Worm (Caenorhabditis elegans) whole organism, L2 larva: ENCODE results near the gene unc-33.
A peak's percentile ranks its signal among the peaks of the same experiment; 100 is the strongest.

Experiments
- C34F6.9 ChIP-seq: fragments of 150-350 bp; optimal IDR thresholded peaks from 2 replicates; lab custom pipeline; 2014; ENCODE audit warnings: missing biosample characterization, missing genetic modification characterization
- F13H6.1 ChIP-seq: sonication (generic microtip); optimal IDR thresholded peaks from 2 replicates; lab custom pipeline; 2016; ENCODE audit warnings: missing genetic modification characterization, missing compliant biosample characterization
- R02D3.7 ChIP-seq: fragments of 150-350 bp; optimal IDR thresholded peaks from 2 replicates; lab custom pipeline; 2014; ENCODE audit warnings: missing biosample characterization, missing genetic modification characterization
- Y55F3AM.14 ChIP-seq: fragments of 200-800 bp; sonication (Bioruptor generic); optimal IDR thresholded peaks from 2 replicates; lab custom pipeline; 2018; ENCODE audit warnings: mild to moderate bottlenecking, missing genetic modification characterization, missing compliant biosample characterization
- ZK546.5 ChIP-seq: sonication (generic microtip); optimal IDR thresholded peaks from 2 replicates; lab custom pipeline; 2017; ENCODE audit warnings: missing biosample characterization, missing genetic modification characterization
- alr-1 ChIP-seq: fragments of 150-350 bp; optimal IDR thresholded peaks from 2 replicates; lab custom pipeline; 2014; ENCODE audit warnings: missing biosample characterization, missing genetic modification characterization
- aly-2 ChIP-seq: fragments of 150-350 bp; optimal IDR thresholded peaks from 2 replicates; lab custom pipeline; 2014; ENCODE audit warnings: missing biosample characterization, missing genetic modification characterization
- ama-1 ChIP-seq: fragments of 150-350 bp; optimal IDR thresholded peaks from 2 replicates; lab custom pipeline; 2018; ENCODE audit warnings: inconsistent platforms
- blmp-1 ChIP-seq: sonication (generic microtip); optimal IDR thresholded peaks from 2 replicates; lab custom pipeline; 2017; ENCODE audit warnings: missing genetic modification characterization, mild to moderate bottlenecking, missing compliant biosample characterization, antibody characterized with exemption, moderate library complexity; ENCODE audit not compliant: insufficient read depth
- ceh-82 ChIP-seq: fragments of 150-350 bp; optimal IDR thresholded peaks from 2 replicates; lab custom pipeline; 2014; ENCODE audit warnings: missing biosample characterization, missing genetic modification characterization
- dmd-4 ChIP-seq: sonication (generic microtip); optimal IDR thresholded peaks from 2 replicates; lab custom pipeline; 2017; ENCODE audit warnings: missing biosample characterization, missing genetic modification characterization
- elt-1 ChIP-seq: fragments of 150-350 bp; optimal IDR thresholded peaks from 2 replicates; lab custom pipeline; 2014; ENCODE audit warnings: missing biosample characterization, missing genetic modification characterization
- elt-3 ChIP-seq: sonication (generic microtip); optimal IDR thresholded peaks from 2 replicates; lab custom pipeline; 2017; ENCODE audit warnings: missing biosample characterization, missing genetic modification characterization
- gmeb-1 ChIP-seq: fragments of 150-350 bp; optimal IDR thresholded peaks from 2 replicates; lab custom pipeline; 2014; ENCODE audit warnings: missing biosample characterization, missing genetic modification characterization
- lin-11 ChIP-seq: fragments of 150-350 bp; sonication (generic microtip); optimal IDR thresholded peaks from 2 replicates; lab custom pipeline; 2014; ENCODE audit warnings: missing biosample characterization, missing genetic modification characterization, inconsistent platforms, mixed read lengths
- lin-13 ChIP-seq: fragments of 150-350 bp; optimal IDR thresholded peaks from 2 replicates; lab custom pipeline; 2014; ENCODE audit warnings: missing biosample characterization, missing genetic modification reagents, missing genetic modification characterization
- lsy-2 ChIP-seq, 2 experiments: fragments of 150-350 bp in 1 of 2; sonication (generic microtip) in 1 of 2; optimal IDR thresholded peaks; 2 replicates each; lab custom pipeline; 2014 to 2017; ENCODE audit warnings: missing biosample characterization in 2 of 2, missing genetic modification characterization in 2 of 2
- mab-5 ChIP-seq: fragments of 150-350 bp; optimal IDR thresholded peaks from 2 replicates; lab custom pipeline; 2014; ENCODE audit warnings: missing biosample characterization, missing genetic modification characterization
- mbf-1 ChIP-seq: sonication (generic microtip); optimal IDR thresholded peaks from 2 replicates; lab custom pipeline; 2017; ENCODE audit warnings: missing biosample characterization, missing genetic modification characterization
- mdl-1 ChIP-seq, 2 experiments: fragments of 150-350 bp in 1 of 2; sonication (generic microtip) in 1 of 2; optimal IDR thresholded peaks; 2 replicates each; lab custom pipeline; 2017; ENCODE audit warnings: missing biosample characterization in 2 of 2, missing genetic modification characterization in 2 of 2
- nhr-11 ChIP-seq: fragments of 150-350 bp; optimal IDR thresholded peaks from 2 replicates; lab custom pipeline; 2014; ENCODE audit warnings: missing biosample characterization, missing genetic modification characterization
- nhr-12 ChIP-seq: fragments of 150-350 bp; optimal IDR thresholded peaks from 2 replicates; lab custom pipeline; 2014; ENCODE audit warnings: missing biosample characterization, missing genetic modification characterization
- nhr-129 ChIP-seq: fragments of 150-350 bp; optimal IDR thresholded peaks from 2 replicates; lab custom pipeline; 2014; ENCODE audit warnings: missing biosample characterization, missing genetic modification characterization
- nhr-23 ChIP-seq: fragments of 150-350 bp; optimal IDR thresholded peaks from 2 replicates; lab custom pipeline; 2014; ENCODE audit warnings: missing biosample characterization, missing genetic modification reagents, missing genetic modification characterization
- nhr-6 ChIP-seq: fragments of 150-350 bp; optimal IDR thresholded peaks from 2 replicates; lab custom pipeline; 2014; ENCODE audit warnings: missing biosample characterization, missing genetic modification characterization
- nhr-77 ChIP-seq: fragments of 150-350 bp; optimal IDR thresholded peaks from 2 replicates; lab custom pipeline; 2014; ENCODE audit warnings: missing biosample characterization, missing genetic modification characterization
- sem-4 ChIP-seq: fragments of 150-350 bp; optimal IDR thresholded peaks from 2 replicates; lab custom pipeline; 2014; ENCODE audit warnings: missing biosample characterization, missing genetic modification reagents, missing genetic modification characterization
- skn-1 ChIP-seq: sonication (generic microtip); optimal IDR thresholded peaks from 2 replicates; lab custom pipeline; 2017; ENCODE audit warnings: missing biosample characterization, missing genetic modification characterization
- sma-9 ChIP-seq, 2 experiments: fragments of 150-350 bp in 1 of 2; sonication (generic microtip) in 1 of 2; optimal IDR thresholded peaks; 2 replicates each; lab custom pipeline; 2014 to 2016; ENCODE audit warnings: missing genetic modification characterization in 2 of 2, mild to moderate bottlenecking in 1 of 2, missing biosample characterization in 1 of 2, missing compliant biosample characterization in 1 of 2, missing genetic modification reagents in 1 of 2, moderate library complexity in 1 of 2
- snpc-4 ChIP-seq: fragments of 150-350 bp; optimal IDR thresholded peaks from 2 replicates; lab custom pipeline; 2014; ENCODE audit warnings: missing biosample characterization, missing genetic modification characterization
- unc-39 ChIP-seq: fragments of 150-350 bp; optimal IDR thresholded peaks from 2 replicates; lab custom pipeline; 2014; ENCODE audit warnings: missing biosample characterization, missing genetic modification characterization
- unc-55 ChIP-seq: fragments of 150-350 bp; sonication (generic microtip); optimal IDR thresholded peaks from 3 replicates; lab custom pipeline; 2014; ENCODE audit warnings: missing biosample characterization, missing genetic modification reagents, missing genetic modification characterization
- ztf-11 ChIP-seq: sonication (generic microtip); optimal IDR thresholded peaks from 2 replicates; lab custom pipeline; 2017; ENCODE audit warnings: missing biosample characterization, missing genetic modification characterization
- ztf-4 ChIP-seq: fragments of 150-350 bp; optimal IDR thresholded peaks from 2 replicates; lab custom pipeline; 2014; ENCODE audit warnings: missing biosample characterization, missing genetic modification characterization

Gene unc-33

DNA sequence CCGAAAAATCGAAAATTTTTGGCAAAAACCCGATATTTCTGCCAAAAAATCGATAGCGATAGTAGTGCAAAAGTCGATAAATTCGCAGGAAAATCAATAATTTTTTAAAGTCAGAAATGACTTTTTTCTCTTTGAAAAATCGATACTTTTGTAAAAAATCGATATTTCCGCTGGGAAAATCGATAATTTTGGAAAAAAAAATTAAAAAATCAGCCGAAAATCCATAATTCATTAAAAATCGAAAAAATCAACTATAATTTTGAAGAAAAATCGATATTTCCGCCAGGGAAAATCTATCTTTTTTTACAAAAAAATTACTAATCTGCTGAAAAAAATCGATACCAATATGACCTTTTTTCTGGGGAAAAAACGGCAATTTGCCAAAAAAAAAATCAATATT, 14.8 kb downstream of the unc-33 start:
- no peak for TF ChIP-seq mbf-1
- no peak for TF ChIP-seq sma-9 (GFP tag; optimal IDR thresholded peaks at IDR 0.05; lab: Kevin White, UChicago)
- no peak for TF ChIP-seq sma-9 (tag; optimal IDR thresholded peaks at IDR 0.05; lab: Kevin White, UChicago)
- TF ChIP-seq mdl-1 (tag; optimal IDR thresholded peaks at IDR 0.05; lab: Kevin White, UChicago), result no peak
- no peak for TF ChIP-seq lin-13 (GFP tag; lab: Kevin White, UChicago)
- TF ChIP-seq ama-1 (lab: Kevin White, UChicago), result no peak
- TF ChIP-seq Y55F3AM.14 (GFP tag; lab: Kevin White, UChicago), result no peak
- no peak for TF ChIP-seq blmp-1 (tag; lab: Kevin White, UChicago)
- TF ChIP-seq lsy-2 (tag; optimal IDR thresholded peaks at IDR 0.05; lab: Kevin White, UChicago), result no peak
- TF ChIP-seq F13H6.1 (tag; lab: Kevin White, UChicago), result no peak

DNA sequence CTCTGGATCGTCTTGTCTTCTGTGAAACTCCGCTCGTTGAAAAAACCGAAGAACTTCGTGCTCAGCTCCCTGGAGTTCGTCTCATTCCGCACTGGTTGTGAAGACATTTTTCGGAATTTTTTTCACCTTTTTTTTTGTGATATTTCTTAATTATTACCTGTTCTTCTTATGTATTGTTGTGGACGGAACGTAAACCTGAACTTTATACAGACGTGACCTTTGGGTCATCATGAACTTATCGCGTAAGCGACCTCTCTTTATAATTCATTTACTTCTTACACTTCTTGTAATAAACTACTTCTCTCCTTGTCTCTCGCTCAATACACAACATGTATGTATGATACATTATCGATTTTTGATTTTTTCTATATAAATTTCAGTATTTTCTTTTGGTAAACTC, 15.5 kb downstream of the unc-33 start, which contains the start of gene M57.1:
M57.1 (plus strand) TSS at position 301 of the 400 bp plus-strand sequence.
- TF ChIP-seq nhr-77 (tag; lab: Kevin White, UChicago) (no peak), ztf-4 (tag; lab: Kevin White, UChicago) (no peak), sma-9 (GFP tag; optimal IDR thresholded peaks at IDR 0.05; lab: Kevin White, UChicago) (no peak), sma-9 (tag; optimal IDR thresholded peaks at IDR 0.05; lab: Kevin White, UChicago) (no peak), ZK546.5 (tag; lab: Kevin White, UChicago) (no peak), alr-1 (tag; lab: Kevin White, UChicago) (no peak), aly-2 (no peak)

DNA sequence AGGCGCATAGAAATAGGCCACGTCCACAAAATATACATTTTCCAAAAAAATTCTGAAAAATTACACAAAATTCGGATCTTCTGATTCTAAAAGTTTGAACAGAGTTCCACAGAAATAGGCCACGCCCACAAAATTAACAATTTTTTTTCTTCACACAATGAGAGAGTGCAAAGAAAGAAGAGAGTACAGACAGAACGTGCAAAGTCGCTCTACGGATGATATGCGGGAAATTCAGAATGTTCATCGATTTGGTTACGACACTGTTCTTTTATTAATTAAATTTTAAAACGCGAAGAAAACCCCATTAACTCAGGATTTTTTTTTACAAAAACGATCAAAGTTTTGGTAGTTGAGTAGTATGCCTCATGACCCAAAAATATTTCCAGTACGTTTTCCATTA, 16.3 kb downstream of the unc-33 start:
- TF ChIP-seq ceh-82 (tag; lab: Kevin White, UChicago), result no peak
- peak; percentile 27 for TF ChIP-seq C34F6.9
- no peak for TF ChIP-seq lin-11 (tag; lab: Kevin White, UChicago)
- TF ChIP-seq ztf-4 (tag; lab: Kevin White, UChicago), result no peak
- no peak for TF ChIP-seq aly-2
- TF ChIP-seq lsy-2 (tag; optimal IDR thresholded peaks at IDR 0.05; lab: Kevin White, UChicago), result peak in 1 of 2 experiments; percentile 57
- TF ChIP-seq nhr-129, result peak; percentile 5
- no peak for TF ChIP-seq ztf-11 (tag; lab: Kevin White, UChicago)
- TF ChIP-seq nhr-11, result no peak
- no peak for TF ChIP-seq R02D3.7 (tag; lab: Kevin White, UChicago)
- TF ChIP-seq mab-5 (tag; lab: Kevin White, UChicago), result no peak
- TF ChIP-seq mbf-1, result no peak
- TF ChIP-seq snpc-4, result no peak
- no peak for TF ChIP-seq elt-1 (tag; lab: Kevin White, UChicago)
- TF ChIP-seq ZK546.5 (tag; lab: Kevin White, UChicago), result no peak
- peak; percentile 61 for TF ChIP-seq unc-55 (GFP tag; lab: Kevin White, UChicago)

DNA sequence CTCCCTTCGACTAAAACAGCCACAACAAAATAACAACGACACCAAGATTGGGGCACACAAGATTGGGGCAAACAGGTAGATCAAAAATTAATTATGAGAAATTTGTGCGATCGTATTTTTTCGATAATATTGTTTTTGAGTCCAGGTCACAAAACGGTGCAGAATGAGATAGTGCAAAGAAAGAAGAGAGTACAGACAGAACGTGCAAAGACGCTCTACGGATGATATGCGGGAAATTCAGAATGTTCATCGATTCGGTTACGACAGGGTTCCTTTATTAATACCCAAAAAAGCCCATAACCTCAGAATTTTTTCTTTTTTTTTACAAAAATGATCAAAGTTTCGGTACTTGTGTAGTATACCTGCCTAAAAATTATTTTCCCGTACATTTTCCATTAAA, 22.6 kb downstream of the unc-33 start:
- TF ChIP-seq unc-55 (GFP tag; lab: Kevin White, UChicago) (peak; percentile 49), C34F6.9 (peak; percentile 5), lsy-2 (tag; optimal IDR thresholded peaks at IDR 0.05; lab: Kevin White, UChicago) (peak in 1 of 2 experiments; percentile 27), lin-11 (tag; lab: Kevin White, UChicago) (no peak)
- TF ChIP-seq, all 48 proteins: peak for 3

DNA sequence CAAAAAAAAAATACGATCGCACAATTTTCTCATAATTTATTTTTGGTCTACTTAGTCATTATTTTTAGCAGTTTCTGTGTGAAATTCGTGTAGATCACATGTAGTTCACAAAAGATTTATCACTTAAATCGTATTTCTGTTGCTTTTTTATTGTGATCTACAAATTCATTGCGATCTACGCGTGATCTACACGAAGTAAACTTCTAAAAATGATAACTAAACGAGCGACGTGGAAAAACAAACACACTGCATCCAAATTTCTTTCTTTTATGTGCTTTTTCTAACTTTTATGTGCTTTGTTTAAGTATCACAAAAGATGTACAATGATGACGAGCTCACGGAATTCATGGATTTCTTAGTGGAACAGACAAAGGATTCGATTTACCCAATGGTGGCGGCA, 23.2 kb downstream of the unc-33 start, which contains the start of gene B0212.3:
B0212.3 (plus strand) TSS at position 301 of the 400 bp plus-strand sequence.
- TF ChIP-seq snpc-4 (no peak), alr-1 (tag; lab: Kevin White, UChicago) (no peak), nhr-23 (no peak), mab-5 (tag; lab: Kevin White, UChicago) (no peak), nhr-6 (no peak), elt-1 (tag; lab: Kevin White, UChicago) (no peak), nhr-12 (tag; lab: Kevin White, UChicago) (no peak), gmeb-1 (no peak), skn-1 (tag; lab: Kevin White, UChicago) (no peak), Y55F3AM.14 (GFP tag; lab: Kevin White, UChicago) (no peak), dmd-4 (no peak), sma-9 (GFP tag; optimal IDR thresholded peaks at IDR 0.05; lab: Kevin White, UChicago) (no peak), sma-9 (tag; optimal IDR thresholded peaks at IDR 0.05; lab: Kevin White, UChicago) (no peak), ZK546.5 (tag; lab: Kevin White, UChicago) (no peak), nhr-77 (tag; lab: Kevin White, UChicago) (no peak), ama-1 (lab: Kevin White, UChicago) (no peak), sem-4 (tag; lab: Kevin White, UChicago) (no peak), unc-39 (tag; lab: Kevin White, UChicago) (no peak), blmp-1 (tag; lab: Kevin White, UChicago) (no peak), elt-3 (no peak)
